Worm (Caenorhabditis elegans): Measurements from ENCODE around the gene npp-24.

The npp-24 gene

DNA sequence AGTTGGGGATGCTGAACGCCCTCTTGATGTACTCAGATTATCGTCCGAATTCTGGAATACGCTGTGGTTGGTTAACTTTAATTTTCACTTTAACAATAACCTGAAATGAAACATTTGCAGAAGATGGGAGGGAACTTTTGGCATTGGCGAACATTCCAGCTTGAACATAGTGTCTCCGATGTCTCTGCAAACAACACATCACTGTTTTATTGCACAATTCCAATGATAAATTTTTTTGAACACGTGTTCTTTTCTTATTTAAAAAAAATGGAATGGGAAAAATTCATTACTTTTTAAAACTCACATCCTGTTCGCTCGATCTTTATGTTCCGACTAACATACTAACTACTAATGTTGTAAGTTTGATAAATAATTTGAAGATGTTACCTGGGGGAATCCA lies 5.2 kb upstream of the npp-24 start, which contains the start of gene fzy-1:
Gene fzy-1, plus strand, starts transcription at position 301 of the 400 bp plus-strand sequence.
- TF ChIP-seq unc-62 (GFP tag; optimal IDR thresholded peaks at IDR 0.05), result no peak

DNA sequence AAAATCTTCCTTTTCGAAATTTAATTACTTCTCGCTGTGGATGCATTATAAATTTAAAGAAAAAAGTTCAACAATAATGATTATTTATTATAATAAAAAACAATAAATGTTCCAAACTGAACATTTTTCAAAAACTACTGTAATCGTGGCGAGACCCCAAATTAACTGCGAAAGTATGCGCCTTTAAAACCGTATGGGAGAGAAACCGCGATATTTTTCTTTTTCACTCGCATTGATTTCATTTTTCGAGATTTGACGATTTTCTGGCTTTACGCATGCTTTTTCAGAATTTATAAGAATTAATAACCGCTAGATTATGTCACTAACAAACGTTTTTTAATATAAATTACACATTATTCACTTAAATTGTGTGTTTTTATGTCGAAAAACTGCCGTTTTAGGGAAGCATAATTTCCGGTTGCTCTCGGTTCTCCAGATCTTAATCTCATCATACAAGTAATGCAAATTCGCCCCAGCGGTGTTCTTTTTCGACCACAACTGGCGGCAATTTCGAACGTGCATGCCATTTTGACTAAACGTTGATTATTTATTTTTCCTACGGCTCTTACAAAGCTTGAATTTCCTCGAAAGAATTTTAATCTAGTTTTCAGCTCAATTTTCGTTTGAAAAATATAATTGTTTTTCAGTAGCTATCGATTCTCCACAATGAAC lies 4.5 kb upstream of the npp-24 start, which contains the start of gene F12A10.8:
Gene F12A10.8, minus strand, starts transcription at position 79 of the 672 bp plus-strand sequence.
- TF ChIP-seq unc-62 (GFP tag; optimal IDR thresholded peaks at IDR 0.05), result no peak

DNA sequence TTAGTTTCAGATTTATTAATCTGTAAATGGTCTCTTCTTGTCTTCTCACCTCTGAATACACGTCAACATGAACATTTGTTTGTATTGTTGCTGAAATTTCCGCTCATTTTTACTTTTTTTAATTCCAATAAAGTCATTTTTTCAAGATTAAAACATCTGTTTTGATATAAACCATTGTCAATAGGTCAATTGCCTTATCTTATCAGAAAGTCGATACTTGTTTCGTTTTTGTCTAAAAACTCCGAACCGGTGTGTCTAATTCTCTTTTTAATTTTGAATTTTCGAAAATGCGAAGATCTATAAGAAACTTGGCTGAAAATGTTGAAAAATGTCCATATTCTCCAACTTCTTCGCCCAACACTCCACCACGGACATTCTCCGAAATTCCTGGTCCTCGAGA lies 1.9 kb upstream of the npp-24 start, which contains the start of gene cyp-44A1:
Gene cyp-44A1, plus strand, starts transcription at position 285 of the 400 bp plus-strand sequence.
- TF ChIP-seq unc-62 (GFP tag; optimal IDR thresholded peaks at IDR 0.05), result no peak

DNA sequence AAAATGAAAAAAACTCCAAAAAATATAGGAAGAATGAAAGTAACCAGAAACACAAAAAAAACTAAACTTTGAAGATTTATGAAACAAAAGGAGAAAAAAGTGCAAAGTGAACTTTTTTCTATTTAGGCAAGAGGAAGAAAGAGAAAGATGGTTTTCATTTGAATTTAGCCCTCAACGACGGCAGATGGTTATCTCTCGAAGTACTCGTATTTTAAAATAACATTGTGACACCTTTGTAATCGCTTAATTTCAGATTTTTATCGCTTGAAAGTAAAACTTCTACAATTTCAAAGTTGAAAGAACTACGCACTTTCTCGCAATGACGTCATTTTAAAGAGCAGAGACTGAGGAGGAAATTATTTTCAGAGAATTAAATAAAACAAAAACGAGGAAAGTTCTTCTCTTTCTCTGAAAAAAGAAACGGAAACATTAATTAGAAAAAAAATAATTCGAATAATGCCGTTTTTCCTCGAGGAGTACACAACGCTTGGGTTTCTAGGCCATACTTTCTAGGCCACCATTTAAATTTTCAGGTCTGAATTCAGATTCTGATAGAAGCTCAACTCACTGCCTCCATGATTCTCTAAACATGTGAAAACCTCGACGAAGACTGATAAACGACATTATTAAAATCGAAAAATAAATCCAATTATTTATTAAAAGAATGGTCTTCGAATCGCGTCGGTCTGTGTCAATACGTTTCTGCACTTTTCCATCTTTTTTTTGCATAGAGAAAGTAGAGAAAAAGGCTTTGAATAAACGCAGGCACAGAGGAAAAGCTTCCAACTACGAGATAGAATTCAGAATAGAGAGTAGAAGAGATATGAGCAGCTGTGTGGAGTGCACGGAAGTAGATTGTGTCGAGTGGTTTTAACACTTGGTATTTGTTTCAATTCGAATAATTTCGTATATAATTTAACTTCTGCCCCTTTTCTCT lies 6.0 kb downstream of the npp-24 start:
- TF ChIP-seq unc-62 (GFP tag; optimal IDR thresholded peaks at IDR 0.05), result no peak

DNA sequence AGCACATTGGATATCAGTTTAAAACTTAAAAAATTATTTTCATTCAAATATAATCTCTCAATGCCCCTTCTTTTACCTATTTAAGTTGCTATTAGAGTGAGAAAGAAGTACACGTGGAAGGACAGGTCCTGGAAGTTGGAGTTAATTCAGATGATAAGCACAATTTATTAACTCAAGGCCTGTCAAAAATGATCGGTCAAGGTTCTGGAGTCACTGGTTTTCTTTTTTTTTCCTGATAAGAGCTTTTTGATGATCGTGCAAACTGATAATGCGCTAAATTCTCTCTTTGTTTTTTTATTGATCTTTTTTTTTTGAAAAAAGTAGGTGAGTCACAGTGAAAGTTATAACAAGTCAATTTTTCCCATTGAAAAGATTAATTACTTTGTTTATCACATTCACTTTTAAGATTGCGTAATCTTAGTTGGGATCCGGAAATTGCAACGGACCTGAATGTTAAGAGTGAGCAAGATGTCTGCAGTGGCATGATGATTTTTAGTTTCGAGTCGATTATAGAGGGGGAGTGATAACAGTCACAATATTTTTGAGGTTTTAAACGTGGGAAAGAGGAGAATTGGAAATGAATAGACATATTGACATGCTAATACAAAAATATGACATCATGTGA lies 6.9 kb downstream of the npp-24 start:
- TF ChIP-seq unc-62 (GFP tag; optimal IDR thresholded peaks at IDR 0.05), result no peak

DNA sequence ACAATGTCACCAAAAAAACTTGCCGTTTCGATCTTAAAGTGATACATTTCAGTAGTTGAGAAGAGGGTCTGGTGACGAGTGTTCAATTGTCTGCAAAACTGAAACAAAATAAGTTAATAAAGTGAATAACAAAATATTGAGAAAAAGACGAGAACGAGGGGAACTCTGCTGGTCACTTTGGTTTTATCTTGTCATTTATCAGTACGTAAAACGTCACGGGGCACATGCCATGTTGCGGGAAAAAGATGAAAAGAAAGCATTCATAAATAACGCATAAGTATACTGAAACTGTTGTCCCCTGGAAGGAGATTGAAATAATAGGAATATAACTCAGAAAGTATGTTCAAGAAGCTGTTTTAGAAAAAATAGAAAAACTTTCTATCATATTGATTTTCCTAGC lies 9.2 kb downstream of the npp-24 start, which contains the start of gene sahd-1:
Gene sahd-1, minus strand, starts transcription at position 100 of the 400 bp plus-strand sequence.
- TF ChIP-seq unc-62 (GFP tag; optimal IDR thresholded peaks at IDR 0.05), result no peak

DNA sequence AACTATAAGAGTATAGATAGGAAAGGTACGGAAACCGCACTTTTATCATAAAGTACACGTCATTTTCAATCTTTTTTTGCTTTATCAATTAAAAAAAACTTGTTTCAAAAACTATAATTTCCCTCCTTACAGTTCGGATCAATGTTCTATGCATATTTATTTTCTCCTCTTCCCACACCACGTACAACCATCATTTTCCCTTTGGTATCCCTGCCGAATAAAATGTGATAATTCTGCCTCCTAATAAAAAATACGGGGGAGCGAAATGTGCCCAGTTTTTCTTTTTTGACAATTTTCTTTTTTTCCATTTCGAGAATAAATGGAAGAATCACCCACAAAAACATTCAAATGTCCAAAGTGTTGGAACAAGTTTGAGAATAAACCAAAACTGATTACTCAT lies 9.9 kb downstream of the npp-24 start, which contains the start of gene ZK177.3:
Gene ZK177.3, plus strand, starts transcription at position 301 of the 400 bp plus-strand sequence.
- no peak for TF ChIP-seq unc-62 (GFP tag; optimal IDR thresholded peaks at IDR 0.05)

DNA sequence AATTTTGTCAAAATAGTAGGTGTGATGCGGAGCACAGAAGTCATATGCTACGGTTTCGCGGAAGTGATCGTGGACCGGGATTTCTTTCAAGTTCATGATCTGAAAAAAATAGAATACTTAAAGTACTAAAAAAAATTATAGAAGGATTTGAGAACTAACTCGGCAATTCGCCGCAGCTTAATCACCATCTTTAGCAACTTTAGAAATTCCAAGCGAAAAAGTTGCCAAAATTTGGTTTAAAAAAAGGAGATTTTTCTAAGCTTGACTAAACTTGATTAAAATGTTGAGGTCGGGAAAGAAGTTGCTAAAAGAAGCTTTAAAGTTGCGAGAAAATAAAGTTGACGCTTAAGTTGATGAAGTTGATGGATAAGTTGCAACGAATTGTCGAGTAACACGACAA lies 12.0 kb downstream of the npp-24 start, which contains the start of gene ZK177.9:
Gene ZK177.9, minus strand, starts transcription at position 101 of the 400 bp plus-strand sequence.
- no peak for TF ChIP-seq unc-62 (GFP tag; optimal IDR thresholded peaks at IDR 0.05)

DNA sequence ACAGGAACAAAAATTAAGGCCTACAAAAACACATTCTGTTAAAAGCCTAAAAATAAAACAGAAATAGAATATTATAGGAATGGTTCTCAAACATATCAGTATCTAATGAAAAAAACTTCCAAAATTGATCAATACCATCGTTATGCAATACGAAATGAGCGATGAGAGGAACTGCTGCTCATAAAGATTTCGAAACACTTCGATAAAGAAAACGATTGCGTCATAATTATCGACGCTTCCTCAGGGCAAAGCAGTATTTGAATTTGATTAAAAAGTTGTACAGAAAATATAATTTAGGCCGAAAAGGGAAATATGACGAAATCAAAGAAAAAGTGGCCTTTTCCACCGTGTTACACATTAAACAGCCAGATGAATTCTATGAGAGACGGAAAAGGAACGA lies 12.4 kb downstream of the npp-24 start:
- TF ChIP-seq unc-62 (GFP tag; optimal IDR thresholded peaks at IDR 0.05), result no peak

DNA sequence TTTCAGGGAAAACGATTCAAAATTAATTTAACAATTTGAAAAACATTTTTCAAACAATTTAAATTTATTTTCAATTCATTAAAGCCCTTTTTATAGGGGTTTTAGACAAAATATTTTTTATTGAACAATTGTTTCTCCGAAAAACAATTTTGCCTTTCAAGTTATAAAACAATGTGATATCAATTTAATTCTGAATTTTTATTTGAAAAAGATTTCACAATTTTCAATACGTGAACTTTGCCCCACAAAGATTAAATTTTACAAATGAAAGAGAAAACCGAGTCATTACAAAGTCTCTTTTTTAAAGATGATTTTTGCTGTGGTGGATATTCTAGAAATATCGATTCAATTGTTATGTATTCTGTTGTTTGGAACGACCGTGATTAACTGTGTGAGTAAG lies 13.2 kb downstream of the npp-24 start, which contains the start of gene ZK177.2:
Gene ZK177.2, plus strand, starts transcription at position 301 of the 400 bp plus-strand sequence.
- TF ChIP-seq unc-62 (GFP tag; optimal IDR thresholded peaks at IDR 0.05), result no peak

DNA sequence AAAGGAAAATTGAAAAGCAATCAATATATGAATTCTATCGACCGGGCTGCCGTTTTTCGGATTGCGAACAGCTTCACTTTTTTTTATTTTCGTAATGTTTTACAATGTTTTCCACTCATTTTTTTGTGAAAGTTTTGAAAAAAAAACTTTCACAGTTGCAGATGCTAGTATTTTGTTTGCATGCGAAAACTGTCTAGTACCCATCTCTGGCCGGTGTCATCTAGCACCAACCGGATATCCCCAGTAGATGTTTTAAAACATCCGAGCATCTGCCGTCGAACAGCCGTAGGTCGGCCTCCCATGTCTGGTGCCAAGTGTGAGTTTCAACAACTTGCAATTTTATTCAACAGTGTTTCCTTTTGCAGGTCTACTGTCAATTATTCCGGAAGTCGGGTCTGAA lies 15.7 kb downstream of the npp-24 start, which contains the start of gene ZK177.12:
Gene ZK177.12, plus strand, starts transcription at position 301 of the 400 bp plus-strand sequence.
- TF ChIP-seq unc-62 (GFP tag; optimal IDR thresholded peaks at IDR 0.05), result no peak

DNA sequence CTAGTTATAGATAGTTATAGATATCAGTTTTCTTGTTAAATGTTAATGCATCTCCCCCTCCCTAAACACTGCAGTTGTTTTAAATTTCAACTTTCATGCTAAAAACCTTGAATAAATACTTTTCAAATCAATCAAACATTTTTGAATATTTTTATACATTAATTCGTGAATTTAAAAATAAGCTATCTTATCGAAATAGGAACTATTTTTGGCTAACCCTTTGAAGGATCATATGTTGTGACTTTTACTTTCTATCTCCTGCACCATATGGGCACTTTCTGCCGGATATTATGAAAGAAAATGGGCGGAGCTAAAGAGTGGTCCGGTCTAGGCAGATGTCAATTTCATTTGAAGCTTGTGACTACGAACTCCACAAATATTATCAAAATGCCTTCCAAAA lies 17.0 kb downstream of the npp-24 start, which contains the start of gene ZK177.11:
Gene ZK177.11, plus strand, starts transcription at position 301 of the 400 bp plus-strand sequence.
- no peak for TF ChIP-seq unc-62 (GFP tag; optimal IDR thresholded peaks at IDR 0.05)

DNA sequence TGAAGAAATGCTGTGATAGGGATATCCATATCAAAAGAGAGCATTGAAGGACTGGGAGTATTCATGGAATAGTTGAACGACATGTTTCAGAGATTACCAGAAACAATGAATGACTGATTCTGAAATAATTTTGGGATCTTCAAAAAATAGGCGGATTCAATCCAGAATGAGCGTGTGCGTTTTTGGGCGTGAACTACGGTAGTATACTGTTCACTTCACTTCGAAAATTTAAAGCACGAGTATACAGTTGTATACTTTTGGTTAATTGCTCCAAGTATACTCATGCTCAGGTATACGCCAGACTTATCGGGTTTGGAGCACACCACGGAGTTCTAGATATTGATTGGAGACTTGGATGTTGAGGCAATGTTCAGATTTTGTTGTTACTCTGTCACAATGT lies 19.6 kb downstream of the npp-24 start, which contains the start of gene tbx-35:
Gene tbx-35, minus strand, starts transcription at position 101 of the 400 bp plus-strand sequence.
- no peak for TF ChIP-seq unc-62 (GFP tag; optimal IDR thresholded peaks at IDR 0.05)

DNA sequence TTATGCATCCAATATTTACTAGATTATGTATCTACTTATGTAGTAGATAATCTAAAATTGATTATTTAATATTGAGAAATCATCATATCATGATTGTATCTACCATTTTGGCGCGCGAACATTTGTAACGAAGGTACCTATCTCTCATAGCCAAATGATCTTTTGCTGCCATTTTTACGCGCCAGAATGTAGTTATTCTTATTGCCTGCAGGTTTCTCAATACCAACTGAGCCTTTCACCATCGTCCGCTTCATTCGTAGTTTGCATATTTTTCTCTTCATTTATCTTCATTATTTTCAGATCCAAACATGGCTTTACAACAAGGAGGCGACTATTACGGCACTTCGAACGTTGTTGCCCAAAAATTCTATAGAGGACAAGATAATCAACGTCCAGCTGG lies 22.2 kb downstream of the npp-24 start, which contains the start of gene ZK177.1:
Gene ZK177.1, plus strand, starts transcription at position 301 of the 400 bp plus-strand sequence.
- TF ChIP-seq unc-62 (GFP tag; optimal IDR thresholded peaks at IDR 0.05), result no peak

DNA sequence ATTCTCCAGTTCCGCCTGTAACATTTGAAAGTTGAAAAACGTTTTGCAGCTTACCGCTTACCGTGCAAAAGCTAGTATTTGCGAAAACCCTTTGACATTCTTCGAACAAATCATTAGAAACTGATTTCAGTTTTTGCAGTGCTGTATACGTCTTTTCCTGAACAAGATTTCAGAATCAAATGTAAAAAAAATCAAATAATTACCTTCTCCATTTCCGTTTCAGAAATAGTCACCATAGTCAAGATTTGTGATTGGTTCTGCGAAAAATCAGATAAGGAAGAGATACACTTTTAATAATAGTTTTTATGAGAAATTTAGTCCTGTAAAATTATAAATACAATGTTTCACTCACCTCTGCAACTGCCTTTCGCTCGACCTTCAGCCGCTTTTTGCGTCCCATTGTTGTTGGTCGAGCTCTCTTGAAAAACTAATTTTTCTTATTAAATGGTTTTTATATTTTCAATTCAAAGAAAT lies 26.2 kb downstream of the npp-24 start, which contains the start of gene C17C3.9:
Gene C17C3.9, minus strand, starts transcription at position 424 of the 474 bp plus-strand sequence.
- TF ChIP-seq unc-62 (GFP tag; optimal IDR thresholded peaks at IDR 0.05), result no peak
